Fruit fly (Drosophila melanogaster): ENCODE results near the gene csw.

The csw gene

DNA sequence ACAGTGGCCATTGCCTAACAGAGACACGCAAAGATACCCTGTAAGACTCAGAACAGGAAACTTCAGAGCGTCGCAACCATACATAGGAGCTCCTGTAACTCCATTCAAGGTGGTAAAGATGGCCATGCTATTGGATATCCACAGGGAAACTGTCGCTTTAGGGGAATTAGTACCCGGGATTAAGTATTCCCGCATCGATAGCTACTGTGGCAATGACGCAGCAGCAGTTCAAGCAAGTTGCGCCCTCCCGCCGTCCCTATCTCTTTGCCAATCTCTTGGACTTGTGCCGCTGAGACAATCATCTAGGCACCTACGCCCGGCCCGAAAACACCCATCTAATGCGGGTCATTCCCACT is 23.3 kb upstream of the csw start (continued):
- TF ChIP-seq Stat92E (GFP tag; optimal IDR thresholded peaks at IDR 0.05) (no peak), CG16779 (GFP tag; IDR thresholded peaks at IDR 0.05) (no peak), Lhr (GFP tag; optimal IDR thresholded peaks at IDR 0.05) (no peak), chn (GFP tag; optimal IDR thresholded peaks at IDR 0.05) (peak; percentile 21), CG34376 (GFP tag; optimal IDR thresholded peaks at IDR 0.05) (peak; percentile 33), dysf (GFP tag; IDR thresholded peaks at IDR 0.05) (peak; percentile 89), shn (GFP tag; optimal IDR thresholded peaks at IDR 0.05) (peak; percentile 55), CG33557 (GFP tag; optimal IDR thresholded peaks at IDR 0.05) (no peak), knrl (GFP tag; IDR thresholded peaks at IDR 0.05; ENCODE audit: partially characterized antibody) (no peak), dati (GFP tag; IDR thresholded peaks at IDR 0.05) (no peak), pita (GFP tag; optimal IDR thresholded peaks at IDR 0.05) (no peak), cwo (GFP tag; optimal IDR thresholded peaks at IDR 0.05) (peak; percentile 65), CG6175 (GFP tag; IDR thresholded peaks at IDR 0.05) (no peak), CG4282 (GFP tag; optimal IDR thresholded peaks at IDR 0.05) (no peak), CG9817 (tag; optimal IDR thresholded peaks at IDR 0.05) (peak; percentile 64), Dref (GFP tag; IDR thresholded peaks at IDR 0.05) (no peak), CG16813 (GFP tag; IDR thresholded peaks at IDR 0.05; ENCODE audit: partially characterized antibody) (no peak), BEAF-32 (GFP tag; optimal IDR thresholded peaks at IDR 0.05) (no peak), Dp (GFP tag; optimal IDR thresholded peaks at IDR 0.05) (no peak), zfh2 (GFP tag; optimal IDR thresholded peaks at IDR 0.05) (peak; percentile 73), unc-4 (GFP tag; IDR thresholded peaks at IDR 0.05; ENCODE audit: partially characterized antibody) (no peak), hkb (optimal IDR thresholded peaks at IDR 0.05) (no peak), hkb (GFP tag; IDR thresholded peaks at IDR 0.05) (peak; percentile 72), CG13624 (GFP tag; optimal IDR thresholded peaks at IDR 0.05) (peak; percentile 76), emc (GFP tag; optimal IDR thresholded peaks at IDR 0.05) (peak; percentile 16), kah (GFP tag; optimal IDR thresholded peaks at IDR 0.05) (no peak), CG6813 (GFP tag; optimal IDR thresholded peaks at IDR 0.05) (no peak), Fer3 (tag; optimal IDR thresholded peaks at IDR 0.05) (peak; percentile 58), CG1602 (GFP tag; optimal IDR thresholded peaks at IDR 0.05) (peak; percentile 14), tgo (GFP tag; IDR thresholded peaks at IDR 0.05) (peak; percentile 78), cato (GFP tag; optimal IDR thresholded peaks at IDR 0.05; ENCODE audit: borderline replicate concordance) (no peak), crp (GFP tag; optimal IDR thresholded peaks at IDR 0.05) (no peak), GATAe (GFP tag; conservative IDR thresholded peaks at IDR 0.05) (no peak), CG17802 (tag; optimal IDR thresholded peaks at IDR 0.05) (no peak), CG1024 (GFP tag; IDR thresholded peaks at IDR 0.05) (peak; percentile 39; the same call in 1 of the 2 replicates), fd64A (GFP tag; optimal IDR thresholded peaks at IDR 0.05) (no peak), Vsx1 (GFP tag; optimal IDR thresholded peaks at IDR 0.05) (no peak), CG10274 (GFP tag; optimal IDR thresholded peaks at IDR 0.05) (peak; percentile 16), row (GFP tag; IDR thresholded peaks at IDR 0.05) (peak; percentile 92), Hr78 (GFP tag; optimal IDR thresholded peaks at IDR 0.05) (peak in 1 of 2 experiments; percentile 24), nerfin-2 (GFP tag; IDR thresholded peaks at IDR 0.05; ENCODE audit: partially characterized antibody) (no peak), Dek (tag; optimal IDR thresholded peaks at IDR 0.05) (peak; percentile 58), CG1529 (GFP tag; optimal IDR thresholded peaks at IDR 0.05) (no peak), Dad (GFP tag; optimal IDR thresholded peaks at IDR 0.05) (peak; percentile 7), dpn (GFP tag; optimal IDR thresholded peaks at IDR 0.05) (peak; percentile 61 to 74), CG6254 (GFP tag; optimal IDR thresholded peaks at IDR 0.05) (no peak), Oli (tag; optimal IDR thresholded peaks at IDR 0.05) (peak; percentile 41), ac (GFP tag; optimal IDR thresholded peaks at IDR 0.05) (no peak), croc (GFP tag; conservative IDR thresholded peaks at IDR 0.05) (no peak), Scr (GFP tag; IDR thresholded peaks at IDR 0.05; ENCODE audit: partially characterized antibody) (no peak)

Data from whole organism, embryonic.